Fruit fly (Drosophila melanogaster) whole organism, embryonic: ENCODE data around the gene Tomosyn.

Experiments used
- Atf6 ChIP-seq: fragments of 200-800 bp; sonication (Bioruptor generic); IDR thresholded peaks from 2 replicates; pipeline ENCODE4 v1.3.6; 2022; ENCODE audit warnings: missing biosample characterization, missing genetic modification characterization
- CG11085 ChIP-seq: fragments of 200-800 bp; sonication (Bioruptor generic); IDR thresholded peaks from 2 replicates; pipeline ENCODE4 v1.3.6; 2022; ENCODE audit warnings: missing biosample characterization, missing genetic modification characterization
- CG12236 ChIP-seq: fragments of 200-800 bp; sonication (Bioruptor generic); optimal IDR thresholded peaks from 2 replicates; lab custom pipeline; 2016; ENCODE audit warnings: missing biosample characterization, missing genetic modification characterization
- CG14860 ChIP-seq: fragments of 200-800 bp; sonication (Bioruptor generic); IDR thresholded peaks from 3 replicates; pipeline ENCODE4 v1.3.6; 2022; ENCODE audit warnings: missing biosample characterization, missing genetic modification characterization; ENCODE audit not compliant: partially characterized antibody
- CG15601 ChIP-seq: fragments of 200-800 bp; sonication (Bioruptor generic); optimal IDR thresholded peaks from 3 replicates; lab custom pipeline; 2019; ENCODE audit warnings: missing biosample characterization, mild to moderate bottlenecking, missing genetic modification characterization, moderate library complexity
- CG15696 ChIP-seq: fragments of 200-800 bp; sonication (Bioruptor generic); optimal IDR thresholded peaks from 2 replicates; lab custom pipeline; 2019; ENCODE audit warnings: missing biosample characterization, mild to moderate bottlenecking, missing genetic modification characterization, moderate library complexity
- CG1647 ChIP-seq: fragments of 200-800 bp; sonication (Bioruptor generic); optimal IDR thresholded peaks from 3 replicates; lab custom pipeline; 2016; ENCODE audit warnings: missing biosample characterization, missing genetic modification characterization
- CG17359 ChIP-seq: fragments of 200-800 bp; sonication (Bioruptor generic); optimal IDR thresholded peaks from 3 replicates; lab custom pipeline; 2018; ENCODE audit warnings: missing biosample characterization, mild to moderate bottlenecking, missing genetic modification characterization, moderate library complexity
- CG17612 ChIP-seq: fragments of 200-800 bp; sonication (Bioruptor generic); IDR thresholded peaks from 2 replicates; pipeline ENCODE4 v1.3.6; 2022; ENCODE audit warnings: missing biosample characterization, missing genetic modification characterization
- CG1792 ChIP-seq: fragments of 200-800 bp; sonication (Bioruptor generic); optimal IDR thresholded peaks from 2 replicates; lab custom pipeline; 2016; ENCODE audit warnings: missing biosample characterization, missing genetic modification characterization
- CG18011 ChIP-seq: fragments of 200-800 bp; sonication (Bioruptor generic); optimal IDR thresholded peaks from 2 replicates; lab custom pipeline; 2017; ENCODE audit warnings: missing biosample characterization, missing genetic modification characterization, mild to moderate bottlenecking, moderate library complexity, missing genotype
- CG30020 ChIP-seq: fragments of 200-800 bp; optimal IDR thresholded peaks from 2 replicates; lab custom pipeline; 2019; ENCODE audit warnings: missing biosample characterization, mild to moderate bottlenecking, missing genetic modification characterization, moderate library complexity
- CG32532 ChIP-seq: fragments of 200-800 bp; sonication (Bioruptor generic); IDR thresholded peaks from 2 replicates; pipeline ENCODE4 v1.3.6; 2022; ENCODE audit warnings: missing biosample characterization, missing genetic modification characterization
- CG33213 ChIP-seq: fragments of 200-800 bp; sonication (Bioruptor generic); optimal IDR thresholded peaks from 3 replicates; lab custom pipeline; 2016; ENCODE audit warnings: missing biosample characterization, missing genetic modification characterization
- CG33557 ChIP-seq: fragments of 200-800 bp; sonication (Bioruptor generic); optimal IDR thresholded peaks from 2 replicates; lab custom pipeline; 2019; ENCODE audit warnings: missing biosample characterization, mild to moderate bottlenecking, missing genetic modification characterization, moderate library complexity
- CG34224 ChIP-seq: fragments of 200-800 bp; sonication (Bioruptor generic); IDR thresholded peaks from 3 replicates; pipeline ENCODE4 v1.3.6; 2022; ENCODE audit warnings: missing biosample characterization, missing genetic modification characterization; ENCODE audit not compliant: partially characterized antibody
- CG4854 ChIP-seq: fragments of 200-800 bp; sonication (Bioruptor generic); optimal IDR thresholded peaks from 2 replicates; lab custom pipeline; 2016; ENCODE audit warnings: missing biosample characterization, missing genetic modification characterization, inconsistent platforms
- CG5180 ChIP-seq: fragments of 200-800 bp; sonication (Bioruptor generic); optimal IDR thresholded peaks from 3 replicates; lab custom pipeline; 2017; ENCODE audit warnings: missing biosample characterization, missing genetic modification characterization, mild to moderate bottlenecking, moderate library complexity, missing genetic modification reagents
- CG6175 ChIP-seq: fragments of 200-800 bp; sonication (Bioruptor generic); IDR thresholded peaks from 3 replicates; pipeline ENCODE4 v1.3.6; 2022; ENCODE audit warnings: missing biosample characterization, missing genetic modification characterization
- CG6689 ChIP-seq: fragments of 200-800 bp; sonication (Bioruptor generic); IDR thresholded peaks from 2 replicates; pipeline ENCODE4 v1.3.6; 2022; ENCODE audit warnings: missing biosample characterization, missing genetic modification characterization
- Dip2 ChIP-seq: fragments of 200-800 bp; sonication (Bioruptor generic); IDR thresholded peaks from 2 replicates; pipeline ENCODE4 v1.3.6; 2022; ENCODE audit warnings: missing biosample characterization, missing genetic modification characterization
- H15 ChIP-seq: fragments of 200-800 bp; sonication (Bioruptor generic); IDR thresholded peaks from 3 replicates; pipeline ENCODE4 v1.3.6; 2022; ENCODE audit warnings: missing biosample characterization, missing genetic modification characterization
- HmgD ChIP-seq: fragments of 200-800 bp; sonication (Bioruptor generic); optimal IDR thresholded peaks from 3 replicates; lab custom pipeline; 2016; ENCODE audit warnings: missing biosample characterization, missing genetic modification characterization
- Lim3 ChIP-seq: fragments of 200-800 bp; sonication (Bioruptor generic); IDR thresholded peaks from 2 replicates; pipeline ENCODE4 v1.3.6; 2022; ENCODE audit warnings: missing biosample characterization, missing genetic modification characterization
- Oli ChIP-seq: fragments of 200-800 bp; sonication (Bioruptor generic); optimal IDR thresholded peaks from 2 replicates; lab custom pipeline; 2018; ENCODE audit warnings: missing biosample characterization, mild to moderate bottlenecking, missing genetic modification characterization, moderate library complexity
- Poxn ChIP-seq: fragments of 200-800 bp; sonication (Bioruptor generic); IDR thresholded peaks from 2 replicates; pipeline ENCODE4 v1.3.6; 2022; ENCODE audit warnings: missing biosample characterization, missing genetic modification characterization
- Tbp ChIP-seq: fragments of >200 bp; optimal IDR thresholded peaks from 2 replicates; lab custom pipeline; 2018; ENCODE audit warnings: missing biosample characterization, missing genetic modification characterization
- aop ChIP-seq: fragments of 200-800 bp; sonication (Bioruptor generic); IDR thresholded peaks from 2 replicates; pipeline ENCODE4 v1.3.6; 2022; ENCODE audit warnings: missing biosample characterization, missing genetic modification characterization
- bbx ChIP-seq: fragments of 200-800 bp; sonication (Bioruptor generic); IDR thresholded peaks from 2 replicates; pipeline ENCODE4 v1.3.6; 2022; ENCODE audit warnings: missing biosample characterization, missing genetic modification characterization; ENCODE audit not compliant: partially characterized antibody
- corto ChIP-seq: fragments of 200-800 bp; sonication (Bioruptor generic); optimal IDR thresholded peaks from 2 replicates; lab custom pipeline; 2016; ENCODE audit warnings: missing biosample characterization, mild to moderate bottlenecking, missing genetic modification characterization, moderate library complexity
- croc ChIP-seq: fragments of 200-800 bp; sonication (Bioruptor generic); conservative IDR thresholded peaks from 3 replicates; pipeline ENCODE4 v1.3.6; 2022; ENCODE audit warnings: missing biosample characterization, missing genetic modification characterization
- crol ChIP-seq: fragments of 200-800 bp; sonication (Bioruptor generic); IDR thresholded peaks from 2 replicates; pipeline ENCODE4 v1.3.6; 2022; ENCODE audit warnings: missing biosample characterization, missing genetic modification characterization
- cwo ChIP-seq: fragments of 200-800 bp; sonication (Bioruptor generic); optimal IDR thresholded peaks from 3 replicates; lab custom pipeline; 2017; ENCODE audit warnings: missing biosample characterization, missing genetic modification characterization, mild to moderate bottlenecking, moderate library complexity, missing genetic modification reagents
- gce ChIP-seq: fragments of 200-800 bp; sonication (Bioruptor generic); IDR thresholded peaks from 3 replicates; pipeline ENCODE4 v1.3.6; 2022; ENCODE audit warnings: missing biosample characterization, missing genetic modification characterization
- h ChIP-seq: fragments of >200 bp; optimal IDR thresholded peaks from 2 replicates; lab custom pipeline; 2017
- hb ChIP-seq: fragments of 200-800 bp; sonication (Bioruptor generic); IDR thresholded peaks from 3 replicates; pipeline ENCODE4 v1.3.6; 2022; ENCODE audit warnings: missing biosample characterization, missing genetic modification characterization; ENCODE audit not compliant: partially characterized antibody
- nerfin-1 ChIP-seq: fragments of 200-800 bp; sonication (Bioruptor generic); optimal IDR thresholded peaks from 3 replicates; lab custom pipeline; 2019; ENCODE audit warnings: missing biosample characterization, mild to moderate bottlenecking, missing genetic modification characterization, moderate library complexity
- pan ChIP-seq, 4 experiments: fragments of >200 bp in 3 of 4; fragments of 200-800 bp in 1 of 4; sonication (Bioruptor generic) in 1 of 4; optimal IDR thresholded peaks in 3 of 4; IDR thresholded peaks in 1 of 4; 2 replicates each; pipeline versions ENCODE4 v1.3.6 to Lab custom; 2017 to 2022; ENCODE audit warnings: missing biosample characterization in 2 of 4, missing genetic modification characterization in 2 of 4, mixed read lengths in 1 of 4
- phol ChIP-seq: fragments of 200-800 bp; sonication (Bioruptor generic); optimal IDR thresholded peaks from 3 replicates; lab custom pipeline; 2018; ENCODE audit warnings: missing biosample characterization, mild to moderate bottlenecking, missing genetic modification characterization, moderate library complexity
- salm ChIP-seq: fragments of 200-800 bp; sonication (Bioruptor generic); optimal IDR thresholded peaks from 2 replicates; lab custom pipeline; 2018; ENCODE audit warnings: missing biosample characterization, mild to moderate bottlenecking, missing genetic modification characterization
- schlank ChIP-seq: fragments of 200-800 bp; sonication (Bioruptor generic); optimal IDR thresholded peaks from 2 replicates; lab custom pipeline; 2018; ENCODE audit warnings: missing biosample characterization, mild to moderate bottlenecking, missing genetic modification characterization
- scrt ChIP-seq: fragments of 200-800 bp; sonication (Bioruptor generic); optimal IDR thresholded peaks from 2 replicates; lab custom pipeline; 2018; ENCODE audit warnings: missing biosample characterization, mild to moderate bottlenecking, missing genetic modification characterization, moderate library complexity
- shn ChIP-seq: fragments of 200-800 bp; sonication (Bioruptor generic); optimal IDR thresholded peaks from 3 replicates; lab custom pipeline; 2016; ENCODE audit warnings: missing biosample characterization, missing genetic modification characterization
- sima ChIP-seq: fragments of 200-800 bp; sonication (Bioruptor generic); optimal IDR thresholded peaks from 2 replicates; lab custom pipeline; 2016; ENCODE audit warnings: missing biosample characterization, missing genetic modification characterization
- vfl ChIP-seq: fragments of 200-800 bp; sonication (Bioruptor generic); optimal IDR thresholded peaks from 2 replicates; lab custom pipeline; 2016; ENCODE audit warnings: missing biosample characterization, missing genetic modification characterization
- vnd ChIP-seq: fragments of 200-800 bp; sonication (Bioruptor generic); IDR thresholded peaks from 3 replicates; pipeline ENCODE4 v1.3.6; 2022; ENCODE audit warnings: missing biosample characterization, missing genetic modification characterization; ENCODE audit not compliant: partially characterized antibody
- wdn ChIP-seq: fragments of 200-800 bp; sonication (Bioruptor generic); IDR thresholded peaks from 2 replicates; pipeline ENCODE4 v1.3.6; 2022; ENCODE audit warnings: missing biosample characterization, missing genetic modification characterization
- zen2 ChIP-seq: fragments of 200-800 bp; sonication (Bioruptor generic); IDR thresholded peaks from 3 replicates; pipeline ENCODE4 v1.3.6; 2022; ENCODE audit warnings: missing biosample characterization, missing genetic modification characterization; ENCODE audit not compliant: partially characterized antibody

The Tomosyn gene

dm6 chrX:12611536-12612458 is 19.6 kb upstream of the Tomosyn start, which contains the start of the genes CG1463 and Fpgs1 (continued):
- TF ChIP-seq vnd (no peak), nerfin-1 (tag; lab: Kevin White, UChicago) (peak; percentile 15), scrt (peak; percentile 6), Atf6 (peak; percentile 21; the same call in 1 of the 2 replicates), croc (GFP tag; lab: Robert Waterston, UW) (no peak), CG4854 (GFP tag; lab: Kevin White, UChicago) (no peak), CG15696 (tag; lab: Kevin White, UChicago) (peak; percentile 37), gce (peak; percentile 30; the same call in 1 of the 3 replicates), sima (GFP tag; lab: Kevin White, UChicago) (no peak), CG33557 (no peak), CG33213 (GFP tag; lab: Kevin White, UChicago) (no peak), HmgD (no peak), CG12236 (GFP tag; lab: Kevin White, UChicago) (no peak), Lim3 (GFP tag; lab: Robert Waterston, UW) (no peak), CG1647 (GFP tag; lab: Kevin White, UChicago) (no peak), shn (GFP tag; lab: Kevin White, UChicago) (peak; percentile 15), CG30020 (peak; percentile 25), corto (GFP tag; lab: Kevin White, UChicago) (no peak), Oli (tag; lab: Kevin White, UChicago) (no peak), CG18011 (no peak), bbx (GFP tag; lab: Robert Waterston, UW) (peak; percentile 61), h (lab: Kevin White, UChicago) (no peak), CG17612 (no peak), aop (GFP tag; lab: Robert Waterston, UW) (no peak), CG11085 (GFP tag; lab: Robert Waterston, UW) (0 out of 2 replicates have a peak, but pooled peaks have one; percentile 22), Poxn (no peak), CG34224 (GFP tag; lab: Robert Waterston, UW) (peak; percentile 54; the same call in 2 of the 3 replicates), wdn (no peak), zen2 (GFP tag; lab: Robert Waterston, UW) (no peak; the same call in 1 of the 3 replicates), phol (tag; lab: Kevin White, UChicago) (peak; percentile 43), CG14860 (GFP tag; lab: Robert Waterston, UW) (no peak), vfl (GFP tag; lab: Kevin White, UChicago) (no peak), CG15601 (tag; lab: Kevin White, UChicago) (no peak), schlank (no peak), pan (optimal IDR thresholded peaks at IDR 0.05; lab: Kevin White, UChicago) (no peak), pan (GFP tag; optimal IDR thresholded peaks at IDR 0.05 in 1 of 2, IDR thresholded peaks at IDR 0.05 in 1 of 2) (peak in 1 of 2 experiments; percentile 53), Tbp (GFP tag; lab: Kevin White, UChicago) (peak; percentile 86), CG17359 (no peak), CG1792 (GFP tag; lab: Kevin White, UChicago) (no peak), hb (no peak; the same call in 2 of the 3 replicates), CG32532 (0 out of 2 replicates have a peak, but pooled peaks have one; percentile 31), CG5180 (GFP tag; lab: Kevin White, UChicago) (no peak), CG6689 (GFP tag; lab: Robert Waterston, UW) (peak; percentile 72), crol (GFP tag; lab: Robert Waterston, UW) (no peak), Dip2 (no peak), H15 (GFP tag; lab: Robert Waterston, UW) (no peak), salm (tag; lab: Kevin White, UChicago) (no peak), cwo (GFP tag; lab: Kevin White, UChicago) (peak; percentile 57), CG6175 (GFP tag; lab: Robert Waterston, UW) (no peak)
